Worm (Caenorhabditis elegans) whole organism, young adult: ENCODE data around the gene daz-1.

Experiments used
- Y95B8A.8 ChIP-seq: fragments of 200-800 bp; sonication (Bioruptor generic); IDR thresholded peaks from 2 replicates; pipeline ENCODE4 v1.3.6; 2022; ENCODE audit warnings: missing genetic modification reagents, missing genetic modification characterization, missing compliant biosample characterization
- mxl-1 ChIP-seq: sonication (generic microtip); optimal IDR thresholded peaks from 2 replicates; lab custom pipeline; 2016; ENCODE audit warnings: missing genetic modification characterization, missing compliant biosample characterization
- unc-62 ChIP-seq: fragments of 150-350 bp; optimal IDR thresholded peaks from 2 replicates; lab custom pipeline; 2014; ENCODE audit warnings: missing biosample characterization, missing genetic modification reagents, missing genetic modification characterization
- zim-3 ChIP-seq: sonication (generic microtip); optimal IDR thresholded peaks from 2 replicates; lab custom pipeline; 2017; ENCODE audit warnings: mild to moderate bottlenecking, missing genetic modification characterization, moderate library complexity, missing compliant biosample characterization

DNA sequence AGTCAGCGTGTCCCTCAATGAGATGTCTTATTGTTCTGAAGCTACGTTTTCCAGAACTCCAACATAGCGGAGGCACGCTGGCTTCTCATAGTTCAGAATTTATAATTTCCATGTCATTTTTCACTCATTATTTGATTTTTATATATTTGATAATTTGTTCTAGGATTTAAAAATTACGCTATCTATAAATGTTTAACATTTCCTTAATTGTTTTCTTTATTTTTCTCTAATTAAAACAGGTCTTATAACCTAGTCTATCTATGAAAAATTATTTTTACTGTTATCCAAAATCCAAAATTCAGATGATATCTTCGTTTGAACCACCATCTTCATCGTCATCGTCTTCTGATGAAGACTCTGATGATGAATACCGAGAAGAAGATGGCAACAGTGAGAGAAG, 22.2 kb downstream of the daz-1 start, which contains the start of gene F56D1.1:
- TF ChIP-seq Y95B8A.8 (no peak), zim-3 (tag; lab: Kevin White, UChicago) (no peak), unc-62 (GFP tag; lab: Kevin White, UChicago) (no peak), mxl-1 (tag; lab: Kevin White, UChicago) (no peak)
